Worm (Caenorhabditis elegans) whole organism, midembryonic: ENCODE results near the gene rog-1.

Experiments
- T22C8.4 ChIP-seq: fragments of 200-800 bp; sonication (Bioruptor generic); IDR thresholded peaks from 2 replicates; pipeline ENCODE4 v1.3.6; 2022; ENCODE audit warnings: missing genetic modification characterization, missing compliant biosample characterization
- cog-1 ChIP-seq: sonication (generic microtip); optimal IDR thresholded peaks from 2 replicates; lab custom pipeline; 2016; ENCODE audit warnings: missing genetic modification characterization, missing compliant biosample characterization
- flt-1 ChIP-seq: fragments of 200-800 bp; sonication (Bioruptor generic); IDR thresholded peaks from 2 replicates; pipeline ENCODE4 v1.3.6; 2022; ENCODE audit warnings: missing genetic modification characterization, missing compliant biosample characterization
- klf-2 ChIP-seq: fragments of 200-800 bp; sonication (Bioruptor generic); conservative IDR thresholded peaks from 2 replicates; pipeline ENCODE4 v1.3.6; 2022; ENCODE audit warnings: missing genetic modification reagents, missing genetic modification characterization, missing compliant biosample characterization
- med-1 ChIP-seq: sonication (generic microtip); optimal IDR thresholded peaks from 2 replicates; lab custom pipeline; 2017; ENCODE audit warnings: missing genetic modification characterization, mild to moderate bottlenecking, missing compliant biosample characterization, antibody characterized with exemption, missing genetic modification reagents; ENCODE audit not compliant: insufficient read depth
- ref-1 ChIP-seq: fragments of 200-800 bp; sonication (Bioruptor generic); conservative IDR thresholded peaks from 2 replicates; pipeline ENCODE4 v1.3.6; 2022; ENCODE audit warnings: missing genetic modification reagents, missing genetic modification characterization, missing compliant biosample characterization
- tab-1 ChIP-seq: fragments of 200-800 bp; sonication (Bioruptor generic); IDR thresholded peaks from 2 replicates; pipeline ENCODE4 v1.3.6; 2022; ENCODE audit warnings: missing genetic modification characterization, missing compliant biosample characterization
- ztf-23 ChIP-seq: fragments of 200-800 bp; sonication (Bioruptor generic); IDR thresholded peaks from 2 replicates; pipeline ENCODE4 v1.3.6; 2022; ENCODE audit warnings: missing genetic modification reagents, missing genetic modification characterization, missing compliant biosample characterization
- ztf-29 ChIP-seq: fragments of 200-800 bp; sonication (Bioruptor generic); IDR thresholded peaks from 2 replicates; pipeline ENCODE4 v1.3.6; 2022; ENCODE audit warnings: missing genetic modification reagents, missing genetic modification characterization, missing compliant biosample characterization

rog-1 gene

DNA sequence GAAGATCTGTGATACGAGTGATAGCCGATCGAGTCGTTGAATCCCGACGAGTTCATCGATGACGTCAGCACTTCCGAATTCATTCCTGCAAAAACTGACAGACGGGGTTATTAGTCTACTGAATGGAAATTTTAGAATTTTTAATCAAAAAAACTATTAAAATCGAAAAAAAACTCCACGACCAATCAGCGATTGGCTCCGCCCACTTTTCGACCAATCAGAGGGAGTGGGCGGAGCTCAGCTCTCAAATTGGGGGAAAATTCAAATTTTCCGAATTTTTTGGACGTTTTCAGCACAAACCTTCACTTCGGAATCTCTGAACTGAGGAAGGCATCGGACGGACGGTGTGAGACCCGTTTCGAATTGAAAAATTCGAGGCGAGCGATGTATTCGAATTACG is 1.8 kb downstream of the rog-1 start:
- no peak for TF ChIP-seq ref-1
- TF ChIP-seq ztf-23 (GFP tag; lab: Robert Waterston, UW) = no peak
- no peak for TF ChIP-seq T22C8.4 (GFP tag; lab: Robert Waterston, UW)
- no peak for TF ChIP-seq tab-1 (GFP tag; lab: Robert Waterston, UW)
- TF ChIP-seq klf-2 (GFP tag; lab: Robert Waterston, UW) = no peak
- TF ChIP-seq cog-1 (tag; lab: Kevin White, UChicago) = no peak
- TF ChIP-seq med-1 (GFP tag; lab: Kevin White, UChicago) = no peak
- TF ChIP-seq ztf-29 = no peak
- no peak for TF ChIP-seq flt-1

DNA sequence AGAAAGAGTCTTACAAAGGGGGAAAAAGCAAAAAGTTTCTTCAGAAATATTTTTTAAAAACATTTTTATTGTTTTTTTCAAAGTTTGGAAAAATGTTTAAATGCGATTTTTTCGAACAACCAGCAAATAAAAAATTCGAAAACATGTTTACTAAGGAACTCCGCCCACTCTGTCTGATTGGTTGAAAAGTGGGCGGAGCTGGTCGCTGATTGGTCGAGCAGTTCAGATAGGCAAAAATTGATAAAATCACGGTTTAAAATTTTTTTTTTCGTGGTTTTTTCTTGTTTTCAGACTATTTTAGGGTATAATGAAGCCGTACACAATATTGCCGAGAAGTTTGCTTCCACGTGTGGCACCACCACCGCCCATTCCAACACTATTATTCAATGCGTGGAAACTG is 2.7 kb downstream of the rog-1 start:
- TF ChIP-seq ztf-23 (GFP tag; lab: Robert Waterston, UW) (no peak), tab-1 (GFP tag; lab: Robert Waterston, UW) (no peak), T22C8.4 (GFP tag; lab: Robert Waterston, UW) (no peak), flt-1 (no peak), ref-1 (no peak), cog-1 (tag; lab: Kevin White, UChicago) (no peak), klf-2 (GFP tag; lab: Robert Waterston, UW) (no peak), ztf-29 (no peak), med-1 (GFP tag; lab: Kevin White, UChicago) (no peak)

DNA sequence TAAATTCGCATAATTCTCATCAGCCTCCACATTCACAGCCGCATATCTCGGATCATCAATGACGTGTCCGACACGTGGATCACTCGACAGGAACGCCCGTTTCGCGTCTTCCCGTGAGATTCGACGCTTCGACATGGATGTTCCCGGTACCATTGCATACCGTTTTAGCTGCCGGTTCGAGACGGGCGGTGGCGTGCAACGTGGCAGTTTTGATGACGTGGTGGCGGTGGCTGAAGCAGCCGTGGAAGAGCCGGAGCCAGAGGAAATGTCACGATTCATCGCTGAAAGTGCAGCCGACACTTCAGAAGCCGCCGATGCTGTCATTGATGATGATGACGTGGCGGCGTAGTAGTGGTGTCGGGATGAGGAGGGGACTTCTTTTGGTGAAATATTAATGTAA is 3.3 kb downstream of the rog-1 start:
- TF ChIP-seq ztf-29 (no peak), med-1 (GFP tag; lab: Kevin White, UChicago) (no peak), tab-1 (GFP tag; lab: Robert Waterston, UW) (no peak), ref-1 (no peak), cog-1 (tag; lab: Kevin White, UChicago) (no peak), T22C8.4 (GFP tag; lab: Robert Waterston, UW) (no peak), klf-2 (GFP tag; lab: Robert Waterston, UW) (no peak), ztf-23 (GFP tag; lab: Robert Waterston, UW) (no peak), flt-1 (no peak)

ce11 chrII:1369322-1369721 is 5.5 kb downstream of the rog-1 start:
- TF ChIP-seq ref-1 (no peak), flt-1 (no peak), tab-1 (GFP tag; lab: Robert Waterston, UW) (no peak)

- TF ChIP-seq ref-1 = no peak
- TF ChIP-seq T22C8.4 (GFP tag; lab: Robert Waterston, UW) = no peak
- TF ChIP-seq flt-1 = no peak
- TF ChIP-seq med-1 (GFP tag; lab: Kevin White, UChicago) = no peak
- TF ChIP-seq ztf-29 = no peak
- TF ChIP-seq tab-1 (GFP tag; lab: Robert Waterston, UW) = no peak
- TF ChIP-seq klf-2 (GFP tag; lab: Robert Waterston, UW) = no peak
- no peak for TF ChIP-seq cog-1 (tag; lab: Kevin White, UChicago)
- no peak for TF ChIP-seq ztf-23 (GFP tag; lab: Robert Waterston, UW)
Observed at ce11 chrII:1368756-1369155, 6.0 kb downstream of the rog-1 start.

- TF ChIP-seq klf-2 (GFP tag; lab: Robert Waterston, UW) (no peak), med-1 (GFP tag; lab: Kevin White, UChicago) (no peak), flt-1 (no peak), ref-1 (no peak), ztf-29 (no peak), T22C8.4 (GFP tag; lab: Robert Waterston, UW) (no peak), tab-1 (GFP tag; lab: Robert Waterston, UW) (no peak), ztf-23 (GFP tag; lab: Robert Waterston, UW) (no peak), cog-1 (tag; lab: Kevin White, UChicago) (no peak)
Observed at ce11 chrII:1365985-1366384, 8.8 kb downstream of the rog-1 start.

DNA sequence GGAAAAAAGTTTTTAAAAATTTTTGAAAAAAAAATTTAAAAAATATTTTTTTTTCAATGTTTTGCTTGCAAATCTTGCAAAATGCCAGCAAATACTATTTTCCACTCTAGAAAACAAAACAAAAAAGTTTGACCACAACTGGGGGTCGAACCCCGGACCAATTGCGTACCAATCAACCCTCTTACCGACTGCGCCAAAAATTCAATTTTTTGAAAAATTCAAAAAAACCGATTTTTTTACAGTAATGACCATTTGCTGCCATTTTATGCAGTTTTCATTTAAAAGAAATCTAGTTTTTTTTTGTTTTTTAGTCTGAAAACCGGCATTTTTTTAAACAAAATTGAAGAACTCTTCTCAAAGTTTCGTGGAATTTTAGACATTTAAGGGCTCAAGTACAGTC is 12.4 kb downstream of the rog-1 start:
- TF ChIP-seq ztf-23 (GFP tag; lab: Robert Waterston, UW) (no peak), flt-1 (no peak), T22C8.4 (GFP tag; lab: Robert Waterston, UW) (no peak), ref-1 (no peak), tab-1 (GFP tag; lab: Robert Waterston, UW) (no peak), ztf-29 (no peak), klf-2 (GFP tag; lab: Robert Waterston, UW) (no peak), med-1 (GFP tag; lab: Kevin White, UChicago) (no peak), cog-1 (tag; lab: Kevin White, UChicago) (no peak)

ce11 chrII:1360257-1360656 is 14.5 kb downstream of the rog-1 start:
- TF ChIP-seq ztf-23 (GFP tag; lab: Robert Waterston, UW) = no peak

DNA sequence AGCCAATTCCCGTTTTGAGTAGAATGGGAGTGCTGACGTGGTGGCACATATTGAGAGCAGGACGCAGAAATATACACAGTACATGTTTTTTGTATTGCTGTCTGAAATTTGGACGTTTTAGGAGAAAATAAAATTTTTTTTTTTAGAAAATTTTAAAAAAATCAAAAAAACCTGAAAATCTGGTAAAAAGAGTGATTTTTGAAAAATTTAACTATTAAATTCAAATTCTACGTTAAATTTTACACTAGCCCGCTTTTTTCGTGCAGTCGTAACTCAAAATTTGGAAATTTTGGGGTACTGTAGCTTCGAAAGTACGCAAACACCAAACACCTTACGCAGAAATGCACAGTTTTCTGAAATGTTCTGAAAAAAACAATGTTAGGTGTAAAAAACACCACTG is 16.9 kb downstream of the rog-1 start, which contains the start of gene C13A10.2:
C13A10.2 (minus strand) TSS at position 101 of the 400 bp plus-strand sequence.
- TF ChIP-seq T22C8.4 (GFP tag; lab: Robert Waterston, UW) (no peak), cog-1 (tag; lab: Kevin White, UChicago) (no peak), tab-1 (GFP tag; lab: Robert Waterston, UW) (no peak), klf-2 (GFP tag; lab: Robert Waterston, UW) (no peak), ztf-23 (GFP tag; lab: Robert Waterston, UW) (no peak), flt-1 (no peak), ztf-29 (no peak), med-1 (GFP tag; lab: Kevin White, UChicago) (no peak), ref-1 (no peak)

- TF ChIP-seq flt-1 (no peak), cog-1 (tag; lab: Kevin White, UChicago) (no peak), klf-2 (GFP tag; lab: Robert Waterston, UW) (no peak), ref-1 (no peak), ztf-23 (GFP tag; lab: Robert Waterston, UW) (no peak), ztf-29 (no peak), med-1 (GFP tag; lab: Kevin White, UChicago) (no peak)
Observed at ce11 chrII:1357262-1357661, 17.5 kb downstream of the rog-1 start.
